Fruit fly (Drosophila melanogaster): ENCODE results near the gene Lip4.
A peak's percentile ranks its signal among the peaks of the same experiment; 100 is the strongest.

Gene Lip4

DNA sequence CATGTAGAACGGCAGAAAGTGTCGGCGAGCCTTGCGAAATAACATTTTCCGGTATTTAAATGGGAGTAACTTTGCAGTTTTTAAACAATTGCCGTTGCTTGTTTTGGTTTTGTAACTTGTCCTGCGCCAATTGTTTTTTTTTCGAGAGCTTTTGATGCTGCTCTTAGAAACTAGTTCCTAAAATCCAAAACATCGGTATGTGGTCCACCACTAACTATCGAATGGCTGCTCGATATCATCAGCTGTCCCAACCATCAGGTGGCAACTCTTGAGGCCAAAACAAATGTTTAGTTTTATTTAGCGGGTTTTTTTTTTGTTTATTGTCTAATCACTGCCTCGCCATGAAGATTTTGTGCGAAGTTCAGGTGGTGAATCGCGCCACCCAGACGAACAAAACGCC, 10.3 kb upstream of the Lip4 start, which contains the start of the genes Fatp1 and Lrr47 (continued):
- TF ChIP-seq mld (GFP tag; IDR thresholded peaks at IDR 0.05; ENCODE audit: partially characterized antibody): peak; percentile 79; the same call in 1 of the 3 replicates
- peak; percentile 93 for TF ChIP-seq Sry-δ (GFP tag; optimal IDR thresholded peaks at IDR 0.05)
- peak; percentile 90 for TF ChIP-seq Opbp (GFP tag; IDR thresholded peaks at IDR 0.05; ENCODE audit: partially characterized antibody)
- TF ChIP-seq Doc3 (GFP tag; IDR thresholded peaks at IDR 0.05; ENCODE audit: partially characterized antibody): peak; percentile 76

DNA sequence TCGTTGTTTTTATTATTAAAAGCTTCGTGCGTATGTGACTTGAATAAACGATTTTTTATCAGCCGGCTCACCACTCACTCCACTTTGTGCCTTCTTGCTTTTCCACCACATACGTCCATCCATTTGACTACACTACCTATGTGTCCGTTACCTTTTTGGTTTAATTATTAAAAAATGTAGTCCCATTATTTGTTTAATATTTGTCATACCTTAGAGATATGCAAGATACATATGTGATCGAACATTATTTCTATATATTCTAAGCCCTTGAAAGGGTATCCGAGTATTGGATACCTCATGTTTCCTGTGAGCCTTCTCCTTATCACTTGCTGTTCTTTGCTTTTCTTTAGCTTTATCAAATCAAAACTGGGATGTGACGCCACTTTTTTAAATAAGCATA, 8.1 kb upstream of the Lip4 start:
- TF ChIP-seq CG11398 (GFP tag; optimal IDR thresholded peaks at IDR 0.05) (no peak), Aef1 (GFP tag; IDR thresholded peaks at IDR 0.05) (peak; percentile 28; the same call in 1 of the 3 replicates), abd-A (tag; optimal IDR thresholded peaks at IDR 0.05) (no peak), NfI (GFP tag; optimal IDR thresholded peaks at IDR 0.05) (peak; percentile 59), dati (GFP tag; IDR thresholded peaks at IDR 0.05) (0 out of 2 replicates have a peak, but pooled peaks have one; percentile 34), CG2889 (GFP tag; IDR thresholded peaks at IDR 0.05) (peak; percentile 43; the same call in 1 of the 3 replicates), so (GFP tag; IDR thresholded peaks at IDR 0.05) (peak; percentile 24; the same call in 1 of the 3 replicates), CG7745 (tag; optimal IDR thresholded peaks at IDR 0.05) (no peak), lab (GFP tag; optimal IDR thresholded peaks at IDR 0.05) (peak; percentile 88), CG9876 (GFP tag; optimal IDR thresholded peaks at IDR 0.05) (no peak), tll (GFP tag; optimal IDR thresholded peaks at IDR 0.05) (no peak), D (optimal IDR thresholded peaks at IDR 0.05) (no peak), D (GFP tag; optimal IDR thresholded peaks at IDR 0.05) (peak; percentile 10), CG4730 (GFP tag; IDR thresholded peaks at IDR 0.05) (0 out of 2 replicates have a peak, but pooled peaks have one; percentile 32), ranshi (GFP tag; IDR thresholded peaks at IDR 0.05) (peak; percentile 53; the same call in 1 of the 2 replicates), E2f1 (GFP tag; IDR thresholded peaks at IDR 0.05) (peak; percentile 46), kay (GFP tag; optimal IDR thresholded peaks at IDR 0.05) (no peak), nmo (GFP tag; optimal IDR thresholded peaks at IDR 0.05) (peak; percentile 51), hb (GFP tag; IDR thresholded peaks at IDR 0.05; ENCODE audit: partially characterized antibody) (no peak), CG3065 (GFP tag; optimal IDR thresholded peaks at IDR 0.05) (no peak), CG1647 (GFP tag; optimal IDR thresholded peaks at IDR 0.05) (peak; percentile 6), CG11247 (GFP tag; IDR thresholded peaks at IDR 0.05) (peak; percentile 44; the same call in 1 of the 2 replicates), CG31441 (GFP tag; IDR thresholded peaks at IDR 0.05) (peak; percentile 48; the same call in 1 of the 2 replicates), lov (optimal IDR thresholded peaks at IDR 0.05) (no peak), lov (GFP tag; IDR thresholded peaks at IDR 0.05) (no peak), amos (GFP tag; IDR thresholded peaks at IDR 0.05; ENCODE audit: partially characterized antibody) (no peak), CG8281 (tag; optimal IDR thresholded peaks at IDR 0.05) (peak; percentile 15), kah (GFP tag; optimal IDR thresholded peaks at IDR 0.05) (peak; percentile 14), Sry-δ (GFP tag; optimal IDR thresholded peaks at IDR 0.05) (no peak), dan (GFP tag; IDR thresholded peaks at IDR 0.05) (no peak), phol (tag; optimal IDR thresholded peaks at IDR 0.05) (peak; percentile 47), CG6683 (GFP tag; optimal IDR thresholded peaks at IDR 0.05) (peak; percentile 34), gce (GFP tag; IDR thresholded peaks at IDR 0.05) (no peak), nom (GFP tag; optimal IDR thresholded peaks at IDR 0.05) (peak; percentile 49), Pdp1 (GFP tag; optimal IDR thresholded peaks at IDR 0.05) (peak; percentile 21 to 37), CrebB (tag; optimal IDR thresholded peaks at IDR 0.05) (peak; percentile 8), CG15269 (tag; optimal IDR thresholded peaks at IDR 0.05) (peak; percentile 68), bbx (GFP tag; IDR thresholded peaks at IDR 0.05; ENCODE audit: partially characterized antibody) (no peak), Neu2 (GFP tag; optimal IDR thresholded peaks at IDR 0.05; ENCODE audit: borderline replicate concordance) (no peak), CG3995 (GFP tag; optimal IDR thresholded peaks at IDR 0.05) (no peak), CG1832 (GFP tag; optimal IDR thresholded peaks at IDR 0.05) (no peak), Lhr (GFP tag; optimal IDR thresholded peaks at IDR 0.05) (no peak), CG12104 (GFP tag; optimal IDR thresholded peaks at IDR 0.05) (peak; percentile 29), Stat92E (GFP tag; optimal IDR thresholded peaks at IDR 0.05) (no peak)
